Worm (Caenorhabditis elegans): ENCODE data around the gene sre-15.

DNA sequence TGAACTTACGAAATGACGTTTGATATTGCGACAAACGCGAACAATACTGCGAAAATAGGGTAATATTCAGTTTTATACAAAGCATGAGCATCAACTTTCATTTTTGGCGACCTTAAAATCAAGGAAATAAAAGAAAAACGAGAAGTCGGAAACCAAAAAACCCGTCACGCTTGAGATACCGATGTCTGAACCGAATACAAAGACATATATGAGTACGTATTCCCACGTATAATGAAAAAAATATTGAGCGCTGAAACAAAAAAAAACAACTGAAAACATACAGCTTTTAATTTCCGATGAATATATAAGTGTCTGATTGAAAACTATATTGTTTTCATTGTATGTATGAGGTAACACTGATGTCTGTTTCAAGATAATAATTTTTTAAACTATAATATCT is 14.9 kb downstream of the sre-15 start, which contains the start of gene sre-18:
- TF ChIP-seq nhr-76 (tag; optimal IDR thresholded peaks at IDR 0.05), result no peak
- TF ChIP-seq elt-3 (tag; optimal IDR thresholded peaks at IDR 0.05), result no peak
